Fruit fly (Drosophila melanogaster) whole organism, pupa: ENCODE measurements around the gene mld.

Experiments
- CG10348 ChIP-seq: fragments of 200-800 bp; sonication (Bioruptor generic); IDR thresholded peaks from 2 replicates; pipeline ENCODE4 v1.3.6; 2022; ENCODE audit warnings: missing biosample characterization, missing genetic modification characterization
- CG14655 ChIP-seq: fragments of 200-800 bp; sonication (Bioruptor generic); optimal IDR thresholded peaks from 3 replicates; lab custom pipeline; 2017; ENCODE audit warnings: mild to moderate bottlenecking, missing biosample characterization, missing genetic modification reagents, missing genetic modification characterization
- CG4496 ChIP-seq: fragments of 200-800 bp; sonication (Bioruptor generic); IDR thresholded peaks from 3 replicates; pipeline ENCODE4 v1.3.6; 2022; ENCODE audit warnings: missing biosample characterization, missing genetic modification characterization
- CG8301 ChIP-seq: fragments of 200-800 bp; sonication (Bioruptor generic); optimal IDR thresholded peaks from 2 replicates; lab custom pipeline; 2018; ENCODE audit warnings: missing biosample characterization, mild to moderate bottlenecking, missing genetic modification characterization
- Pif1B ChIP-seq: fragments of 200-800 bp; sonication (Bioruptor generic); optimal IDR thresholded peaks from 3 replicates; lab custom pipeline; 2016; ENCODE audit warnings: missing biosample characterization, missing genetic modification characterization
- Snoo ChIP-seq: fragments of 200-800 bp; sonication (Bioruptor generic); optimal IDR thresholded peaks from 3 replicates; lab custom pipeline; 2017; ENCODE audit warnings: missing biosample characterization, mild to moderate bottlenecking, missing genetic modification characterization, inconsistent platforms

DNA sequence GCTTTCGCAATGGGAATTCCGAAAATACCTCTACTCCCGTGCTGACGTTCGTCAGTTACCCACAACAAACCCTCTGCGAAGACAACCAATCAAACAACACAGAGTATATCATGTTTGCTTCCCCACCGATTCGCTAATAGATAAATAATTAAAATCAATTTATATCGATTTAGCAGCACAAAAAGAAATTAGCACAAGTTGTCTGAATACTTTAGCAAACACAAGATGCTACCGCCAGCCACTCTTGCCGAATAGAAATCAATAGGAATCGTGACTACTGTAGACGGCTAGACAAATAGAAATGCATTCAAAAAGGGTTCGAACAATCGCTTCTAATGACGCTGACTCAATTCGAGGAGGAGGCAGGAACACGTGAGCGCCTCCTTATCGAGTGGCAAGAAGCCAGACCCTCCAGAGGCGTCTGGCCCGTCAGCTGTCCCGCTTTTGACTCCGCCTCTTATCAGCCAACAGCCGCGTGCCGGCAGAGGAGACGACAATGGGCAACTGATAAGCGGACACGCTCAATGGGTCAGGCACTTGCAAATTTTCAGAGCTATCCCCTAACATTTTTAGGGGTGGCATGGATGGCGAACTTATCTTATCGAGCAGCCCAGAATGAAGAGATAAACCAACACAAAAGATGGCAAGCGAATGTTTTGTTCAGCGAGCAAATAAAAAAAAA lies 17.1 kb upstream of the mld start:
- TF ChIP-seq CG14655 (GFP tag; lab: Kevin White, UChicago) (no peak), CG10348 (GFP tag; lab: Robert Waterston, UW) (no peak), Snoo (no peak), CG8301 (tag; lab: Kevin White, UChicago) (no peak), CG4496 (GFP tag; lab: Robert Waterston, UW) (no peak), Pif1B (GFP tag; lab: Kevin White, UChicago) (no peak)
